Fruit fly (Drosophila melanogaster): Measurements from ENCODE around the gene whe.

whe gene

DNA sequence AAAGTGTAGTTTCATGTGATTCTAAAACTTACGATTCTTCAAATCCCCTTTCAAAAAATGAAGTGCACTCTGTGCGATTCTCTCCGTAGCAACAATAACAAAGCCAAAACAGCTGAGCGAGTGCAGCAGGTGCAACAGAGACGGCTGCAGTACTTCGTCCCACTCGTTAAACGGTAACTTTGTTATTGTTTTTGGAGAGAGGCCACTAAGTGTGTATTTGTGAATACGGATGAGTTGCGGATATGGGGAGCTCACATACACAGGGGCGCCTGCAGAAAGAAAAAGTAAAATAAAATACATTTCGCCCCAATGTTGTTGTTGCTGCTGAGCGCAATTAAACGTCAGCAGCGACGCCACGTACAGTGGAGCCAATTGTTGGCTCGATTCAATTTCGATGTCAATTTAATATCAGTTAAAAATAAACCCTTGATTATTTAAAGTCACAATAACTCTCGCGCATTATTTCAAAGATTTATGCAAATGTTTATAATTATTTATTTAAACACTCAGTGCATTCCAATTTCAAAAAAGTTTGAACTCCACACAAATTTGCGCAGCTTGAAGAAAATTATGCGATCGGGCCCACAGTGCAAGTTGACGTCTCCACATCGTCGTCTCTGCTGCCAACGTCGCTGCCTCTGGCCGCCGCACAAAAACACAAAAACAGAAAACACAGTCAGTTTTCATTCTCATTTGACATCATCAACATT, 35.1 kb downstream of the whe start (continued):
- TF ChIP-seq bigmax (GFP tag; optimal IDR thresholded peaks at IDR 0.05): peak; percentile 29
- peak; percentile 97 for TF ChIP-seq CrebB (tag; optimal IDR thresholded peaks at IDR 0.05)
- peak; percentile 95 for TF ChIP-seq jing (GFP tag; optimal IDR thresholded peaks at IDR 0.05)
- peak; percentile 87 for TF ChIP-seq Ets97D (GFP tag; optimal IDR thresholded peaks at IDR 0.05)
- TF ChIP-seq HLH54F (GFP tag; optimal IDR thresholded peaks at IDR 0.05): peak; percentile 96
- TF ChIP-seq Ravus (GFP tag; IDR thresholded peaks at IDR 0.05): peak; percentile 92
- TF ChIP-seq tin (GFP tag; optimal IDR thresholded peaks at IDR 0.05): peak; percentile 98
- TF ChIP-seq CG12299 (tag; optimal IDR thresholded peaks at IDR 0.05): peak; percentile 97
- peak; percentile 87 for TF ChIP-seq CG1603 (tag; optimal IDR thresholded peaks at IDR 0.05)
- TF ChIP-seq CG33213 (GFP tag; optimal IDR thresholded peaks at IDR 0.05): peak; percentile 91
- TF ChIP-seq Abd-B (GFP tag; optimal IDR thresholded peaks at IDR 0.05): peak; percentile 98
- peak; percentile 94 for TF ChIP-seq Gug (GFP tag; IDR thresholded peaks at IDR 0.05)
- peak; percentile 93 for TF ChIP-seq gcm2 (GFP tag; optimal IDR thresholded peaks at IDR 0.05)
- peak; percentile 94 for TF ChIP-seq wdn (GFP tag; IDR thresholded peaks at IDR 0.05)
- no peak for TF ChIP-seq lov (optimal IDR thresholded peaks at IDR 0.05)
- peak; percentile 82 for TF ChIP-seq lov (GFP tag; IDR thresholded peaks at IDR 0.05)
- peak; percentile 92 for TF ChIP-seq Antp (GFP tag; optimal IDR thresholded peaks at IDR 0.05)
- TF ChIP-seq Dek (tag; optimal IDR thresholded peaks at IDR 0.05): peak; percentile 97
- TF ChIP-seq sna (GFP tag; IDR thresholded peaks at IDR 0.05; ENCODE audit: partially characterized antibody): no peak
- TF ChIP-seq CG12236 (GFP tag; optimal IDR thresholded peaks at IDR 0.05): peak; percentile 92
- peak; percentile 98 for TF ChIP-seq lilli (GFP tag; optimal IDR thresholded peaks at IDR 0.05)
- 0 out of 3 replicates have a peak, but pooled peaks have one; percentile 30 for TF ChIP-seq CG7963 (GFP tag; IDR thresholded peaks at IDR 0.05; ENCODE audit: partially characterized antibody)
- peak; percentile 96 for TF ChIP-seq Hand (GFP tag; optimal IDR thresholded peaks at IDR 0.05)
- peak; percentile 49 for TF ChIP-seq ftz-f1 (GFP tag; optimal IDR thresholded peaks at IDR 0.05)
- TF ChIP-seq Hmr (GFP tag; optimal IDR thresholded peaks at IDR 0.05): peak; percentile 98
- TF ChIP-seq Sry-δ (GFP tag; optimal IDR thresholded peaks at IDR 0.05): peak; percentile 66
- peak; percentile 99 for TF ChIP-seq CG3281 (GFP tag; optimal IDR thresholded peaks at IDR 0.05)
- TF ChIP-seq slp2 (GFP tag; optimal IDR thresholded peaks at IDR 0.05): peak; percentile 94
- peak; percentile 98 for TF ChIP-seq Mad (GFP tag; optimal IDR thresholded peaks at IDR 0.05)
- TF ChIP-seq bsh (GFP tag; optimal IDR thresholded peaks at IDR 0.05): peak; percentile 97
- peak; percentile 99 for TF ChIP-seq Ets65A (GFP tag)
- peak; percentile 97 for TF ChIP-seq fd3F (GFP tag; optimal IDR thresholded peaks at IDR 0.05)
- peak; percentile 97 for TF ChIP-seq Camta (GFP tag; optimal IDR thresholded peaks at IDR 0.05)
- peak; percentile 93 for TF ChIP-seq YL-1 (GFP tag; optimal IDR thresholded peaks at IDR 0.05)
- TF ChIP-seq CG13424 (tag; optimal IDR thresholded peaks at IDR 0.05): peak; percentile 99
- peak; percentile 97 for TF ChIP-seq CG15011 (GFP tag; optimal IDR thresholded peaks at IDR 0.05)
- peak; percentile 97 for TF ChIP-seq CG14014 (GFP tag; IDR thresholded peaks at IDR 0.05)
- TF ChIP-seq CG2116 (GFP tag; optimal IDR thresholded peaks at IDR 0.05): peak; percentile 85
- peak; percentile 91 for TF ChIP-seq eyg (GFP tag; optimal IDR thresholded peaks at IDR 0.05)
- no peak for TF ChIP-seq HLHmδ (GFP tag; optimal IDR thresholded peaks at IDR 0.05)
- no peak for TF ChIP-seq usp (GFP tag; optimal IDR thresholded peaks at IDR 0.05)
- TF ChIP-seq mam (GFP tag; optimal IDR thresholded peaks at IDR 0.05): peak; percentile 97
- TF ChIP-seq croc (GFP tag; conservative IDR thresholded peaks at IDR 0.05): peak; percentile 96
- peak; percentile 62 for TF ChIP-seq Sry-β (GFP tag; optimal IDR thresholded peaks at IDR 0.05)
- peak; percentile 95 for TF ChIP-seq ewg (GFP tag; optimal IDR thresholded peaks at IDR 0.05)
- peak; percentile 87 for TF ChIP-seq CG31388 (GFP tag; optimal IDR thresholded peaks at IDR 0.05)
- TF ChIP-seq CG30431 (GFP tag; optimal IDR thresholded peaks at IDR 0.05): peak; percentile 95
- peak; percentile 91 for TF ChIP-seq CG5953 (GFP tag; IDR thresholded peaks at IDR 0.05)
- TF ChIP-seq maf-S (GFP tag; optimal IDR thresholded peaks at IDR 0.05): peak; percentile 95
- TF ChIP-seq dpn (GFP tag; optimal IDR thresholded peaks at IDR 0.05): peak; percentile 97 to 98

All from whole organism, embryonic.